Worm (Caenorhabditis elegans): ENCODE measurements around the gene F36H5.4.
"Not testable (repeated sequence)": the region's sequence is repeated elsewhere in the genome, so short reads cannot be mapped to it uniquely, and the experiment has no call there.

The F36H5.4 gene

DNA sequence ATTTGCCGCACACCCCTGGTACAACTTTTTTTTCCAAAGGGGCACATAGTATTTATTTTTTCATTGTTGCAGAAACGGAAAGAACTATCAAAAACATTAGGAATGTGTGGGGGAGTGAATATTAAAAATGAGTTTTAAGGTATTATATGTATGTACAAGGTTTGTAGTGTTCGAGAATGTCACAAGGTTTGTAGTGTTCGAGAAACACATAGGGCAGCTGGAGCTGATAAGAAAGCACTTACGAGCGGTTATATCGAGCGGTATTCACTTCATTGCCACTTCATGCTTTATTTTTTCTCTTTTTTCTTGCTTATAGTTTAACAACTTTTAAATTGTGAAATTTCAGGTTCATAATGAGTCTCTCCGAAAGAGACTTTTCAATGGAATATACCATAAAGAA, 5.8 kb downstream of the F36H5.4 start:
- TF ChIP-seq efl-1 (optimal IDR thresholded peaks at IDR 0.05), result not testable (repeated sequence)
- peak in 1 of 2 experiments; percentile 43 for TF ChIP-seq efl-1 (GFP tag; optimal IDR thresholded peaks at IDR 0.05 in 1 of 2)
- TF ChIP-seq lin-35 (GFP tag; optimal IDR thresholded peaks at IDR 0.05), result peak in 1 of 2 experiments; percentile 10
- TF ChIP-seq elt-2 (tag; optimal IDR thresholded peaks at IDR 0.05), result peak; percentile 28

DNA sequence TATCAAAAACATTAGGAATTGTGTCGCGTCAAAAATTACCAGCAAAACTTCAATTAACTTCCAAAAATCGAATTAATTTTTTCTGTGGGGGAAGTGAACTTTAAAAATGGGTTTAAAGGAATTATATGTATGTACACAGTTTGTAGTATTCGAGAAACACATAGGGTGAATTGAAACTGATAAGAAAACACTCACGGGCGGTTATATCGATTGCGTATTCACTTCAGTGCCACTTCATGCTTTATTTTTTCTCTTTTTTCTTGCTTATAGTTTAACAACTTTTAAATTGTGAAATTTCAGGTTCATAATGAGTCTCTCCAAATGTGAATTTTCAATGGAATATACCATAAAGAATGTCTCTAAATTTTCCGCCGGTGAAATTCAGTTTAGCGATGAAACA, 9.7 kb downstream of the F36H5.4 start, which contains the start of gene math-26:
Gene math-26 (plus strand): TSS at position 301 of the 400 bp plus-strand sequence.
- TF ChIP-seq alr-1 (tag; optimal IDR thresholded peaks at IDR 0.05; ENCODE audit: borderline replicate concordance); ztf-4 (tag; optimal IDR thresholded peaks at IDR 0.05); nhr-19 (GFP tag; conservative IDR thresholded peaks at IDR 0.05): not testable (repeated sequence)

DNA sequence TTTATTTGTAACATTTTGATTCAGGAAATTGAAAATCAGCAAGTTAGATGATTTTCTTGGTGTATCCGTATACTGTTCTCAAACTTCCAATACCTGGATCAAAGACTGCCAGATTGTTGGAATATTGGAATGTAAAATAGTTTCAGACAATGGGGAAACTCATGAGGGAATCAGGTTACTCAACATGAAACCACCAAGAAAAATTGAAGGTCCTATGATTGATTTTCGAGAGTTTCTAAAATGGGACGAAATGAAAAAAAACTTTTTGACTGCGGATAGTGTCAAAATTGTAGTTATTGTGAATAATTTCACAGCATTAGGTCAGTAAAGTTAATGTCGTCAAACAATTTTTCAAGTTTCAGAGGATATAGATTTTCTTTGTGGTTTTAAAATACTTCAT, 10.1 kb downstream of the F36H5.4 start, which contains the start of gene math-3:
Gene math-3 (plus strand): TSS at position 301 of the 400 bp plus-strand sequence.
- no peak for TF ChIP-seq egl-27 (tag; optimal IDR thresholded peaks at IDR 0.05)

DNA sequence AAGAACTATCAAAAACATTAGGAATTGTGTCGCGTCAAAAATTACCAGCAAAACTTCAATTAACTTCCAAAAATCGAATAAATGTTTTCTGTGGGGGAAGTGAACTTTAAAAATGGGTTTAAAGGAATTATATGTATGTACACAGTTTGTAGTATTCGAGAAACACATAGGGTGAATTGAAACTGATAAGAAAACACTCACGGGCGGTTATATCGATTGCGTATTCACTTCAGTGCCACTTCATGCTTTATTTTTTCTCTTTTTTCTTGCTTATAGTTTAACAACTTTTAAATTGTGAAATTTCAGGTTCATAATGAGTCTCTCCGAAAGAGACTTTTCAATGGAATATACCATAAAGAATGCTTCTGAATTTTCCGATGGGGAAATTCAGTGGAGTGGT, 13.6 kb downstream of the F36H5.4 start, which contains the start of gene F36H5.14:
Gene F36H5.14 (plus strand): TSS at position 301 of the 400 bp plus-strand sequence.
- TF ChIP-seq ets-5 (GFP tag; IDR thresholded peaks at IDR 0.05); rnt-1 (tag; optimal IDR thresholded peaks at IDR 0.05); nhr-237 (tag; optimal IDR thresholded peaks at IDR 0.05): not testable (repeated sequence)

DNA sequence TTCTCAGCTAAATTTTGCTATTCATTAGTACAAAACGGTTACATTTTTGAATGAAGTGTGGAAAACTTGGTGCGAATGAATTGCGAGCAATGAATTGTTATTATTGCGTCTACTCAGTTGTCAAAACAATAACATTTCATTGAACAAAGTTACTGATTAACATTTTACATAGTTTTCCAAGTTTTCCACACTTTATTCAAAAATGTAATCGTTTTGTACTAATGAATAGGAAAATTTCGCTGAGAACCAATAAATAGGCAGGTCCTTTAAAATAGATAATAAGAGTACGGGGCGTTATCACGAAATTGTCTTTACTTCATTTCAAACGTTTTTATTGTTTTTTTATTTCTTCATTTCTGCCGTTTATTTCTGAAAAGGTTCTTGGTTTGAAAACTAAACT, 20.8 kb downstream of the F36H5.4 start, which contains the start of gene math-4:
Gene math-4 (minus strand): TSS at position 101 of the 400 bp plus-strand sequence.
- no peak for TF ChIP-seq efl-1 (optimal IDR thresholded peaks at IDR 0.05)
- peak in 1 of 2 experiments; percentile 84 for TF ChIP-seq efl-1 (GFP tag; optimal IDR thresholded peaks at IDR 0.05 in 1 of 2)
- no peak for TF ChIP-seq mef-2 (tag; optimal IDR thresholded peaks at IDR 0.05)

DNA sequence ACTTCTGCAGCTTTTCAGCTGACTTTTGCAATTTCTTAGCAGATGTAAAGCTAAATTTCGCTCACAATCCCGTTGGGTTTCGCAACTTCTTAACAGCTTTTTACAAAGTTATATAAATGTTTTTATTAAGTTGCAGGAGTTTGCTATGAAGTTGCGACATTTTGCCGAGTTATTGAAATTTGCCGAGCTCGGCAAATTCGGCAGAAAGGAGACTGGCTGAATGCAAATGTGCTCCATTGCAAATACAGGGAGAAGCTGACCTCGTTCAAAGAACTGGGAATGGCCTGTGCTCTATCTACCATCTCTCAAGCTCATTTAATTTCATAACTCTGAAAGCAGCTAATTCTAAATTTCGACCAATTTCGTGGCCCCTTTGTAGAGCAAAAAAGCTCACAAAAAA, 23.1 kb downstream of the F36H5.4 start, which contains the start of gene C08F1.11:
Gene C08F1.11 (minus strand): TSS at position 101 of the 400 bp plus-strand sequence.
- TF ChIP-seq sox-4 (tag; optimal IDR thresholded peaks at IDR 0.05) (no peak), aha-1 (tag; optimal IDR thresholded peaks at IDR 0.05) (no peak), efl-3 (GFP tag; optimal IDR thresholded peaks at IDR 0.05) (no peak), ama-1 (optimal IDR thresholded peaks at IDR 0.05) (no peak), ceh-88 (GFP tag; IDR thresholded peaks at IDR 0.05) (no peak), nhr-85 (tag) (no peak), irx-1 (tag; optimal IDR thresholded peaks at IDR 0.05) (no peak), elt-3 (tag; optimal IDR thresholded peaks at IDR 0.05) (no peak), unc-98 (GFP tag; IDR thresholded peaks at IDR 0.05) (no peak), mab-9 (GFP tag; IDR thresholded peaks at IDR 0.05) (no peak), fkh-4 (tag; optimal IDR thresholded peaks at IDR 0.05; ENCODE audit: borderline replicate concordance) (no peak), nhr-47 (tag; optimal IDR thresholded peaks at IDR 0.05) (no peak), skn-1 (tag; optimal IDR thresholded peaks at IDR 0.05) (no peak)

DNA sequence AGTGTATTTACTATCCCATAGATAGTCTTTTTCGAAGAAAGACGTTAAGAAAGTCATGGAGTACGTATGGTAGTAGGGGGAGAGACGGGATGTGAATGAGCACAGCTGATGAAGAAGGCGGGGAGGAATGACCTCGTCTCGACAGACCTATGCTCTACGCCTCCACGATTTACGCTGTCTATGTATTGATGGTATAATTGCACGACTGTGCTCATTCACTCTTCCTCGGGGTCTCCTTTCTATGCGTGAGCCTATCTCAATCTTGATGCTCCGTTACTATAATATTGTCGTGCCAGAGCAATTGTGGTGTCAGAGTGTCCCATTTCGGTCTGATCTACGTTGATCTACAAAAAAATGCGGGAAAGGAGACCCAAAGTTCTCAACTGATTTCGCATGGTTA, 24.5 kb downstream of the F36H5.4 start, which contains the start of gene C08F1.10:
Gene C08F1.10 (minus strand): TSS at position 101 of the 400 bp plus-strand sequence.
- TF ChIP-seq C04F5.9 (tag; optimal IDR thresholded peaks at IDR 0.05) (no peak), ceh-63 (GFP tag; optimal IDR thresholded peaks at IDR 0.05) (no peak), ceh-8 (GFP tag; optimal IDR thresholded peaks at IDR 0.05) (no peak), efl-3 (GFP tag; optimal IDR thresholded peaks at IDR 0.05) (no peak), nhr-77 (tag; optimal IDR thresholded peaks at IDR 0.05) (no peak), nhr-71 (tag; optimal IDR thresholded peaks at IDR 0.05) (no peak), ceh-82 (tag; optimal IDR thresholded peaks at IDR 0.05) (no peak), unc-86 (tag; optimal IDR thresholded peaks at IDR 0.05) (no peak), rnt-1 (tag; optimal IDR thresholded peaks at IDR 0.05) (no peak), lin-13 (GFP tag; optimal IDR thresholded peaks at IDR 0.05) (no peak), nhr-237 (tag; optimal IDR thresholded peaks at IDR 0.05) (no peak), nhr-47 (tag; optimal IDR thresholded peaks at IDR 0.05) (no peak), sup-37 (GFP tag; optimal IDR thresholded peaks at IDR 0.05) (no peak), vab-15 (tag; optimal IDR thresholded peaks at IDR 0.05) (no peak), Y116A8C.19 (tag; optimal IDR thresholded peaks at IDR 0.05; ENCODE audit: borderline replicate concordance) (no peak), sox-4 (tag; optimal IDR thresholded peaks at IDR 0.05) (no peak), skn-1 (tag; optimal IDR thresholded peaks at IDR 0.05) (no peak)

Measured in whole organism, L1 larva.